Worm (Caenorhabditis elegans): ENCODE measurements around the gene C50F7.9.

Gene C50F7.9

DNA sequence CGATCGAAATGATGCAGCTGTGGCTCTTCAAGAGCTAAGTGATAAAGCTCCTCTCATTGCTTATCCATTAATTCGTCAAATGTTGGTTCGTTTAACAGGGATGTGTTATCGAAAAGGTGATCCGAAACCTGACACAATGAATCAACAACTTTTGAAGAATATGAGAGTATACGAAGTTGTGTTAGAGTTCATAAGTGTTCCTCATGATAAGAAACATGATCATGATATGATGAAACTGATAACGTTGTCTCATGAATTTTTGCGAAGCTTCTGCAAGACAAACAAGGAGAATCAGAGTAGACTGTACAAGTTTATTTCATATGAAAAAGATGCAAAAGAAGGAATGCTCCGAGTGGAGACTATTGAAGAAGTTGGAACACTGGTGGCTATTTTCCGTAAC is 42.5 kb downstream of the C50F7.9 start:
- TF ChIP-seq bed-3 (GFP tag; optimal IDR thresholded peaks at IDR 0.05), result no peak
- no peak for TF ChIP-seq elt-1 (tag; optimal IDR thresholded peaks at IDR 0.05; ENCODE audit: borderline replicate concordance, insufficient read depth)
- no peak for TF ChIP-seq tbx-8 (GFP tag; optimal IDR thresholded peaks at IDR 0.05)
- no peak for TF ChIP-seq unc-62 (GFP tag; optimal IDR thresholded peaks at IDR 0.05)
- no peak for TF ChIP-seq lin-32 (GFP tag; optimal IDR thresholded peaks at IDR 0.05)
- no peak for TF ChIP-seq mls-2 (tag; optimal IDR thresholded peaks at IDR 0.05)
- TF ChIP-seq lsy-2 (tag; optimal IDR thresholded peaks at IDR 0.05), result no peak
- no peak for TF ChIP-seq nhr-237 (tag; optimal IDR thresholded peaks at IDR 0.05)

Measured in whole organism, mixed stage, embryonic.